Worm (Caenorhabditis elegans) whole organism, early embryonic: ENCODE data around the gene Y67A10A.3.

Source experiments
- B0310.2 ChIP-seq: sonication (generic microtip); optimal IDR thresholded peaks from 2 replicates; lab custom pipeline; 2016; ENCODE audit warnings: mild to moderate bottlenecking, missing genetic modification characterization, missing compliant biosample characterization
- F13C5.2 ChIP-seq: sonication (generic microtip); optimal IDR thresholded peaks from 2 replicates; lab custom pipeline; 2017; ENCODE audit warnings: mild to moderate bottlenecking, missing genetic modification characterization, inconsistent platforms, missing compliant biosample characterization
- aly-1 ChIP-seq: sonication (generic microtip); optimal IDR thresholded peaks from 2 replicates; lab custom pipeline; 2016; ENCODE audit warnings: missing genetic modification characterization, missing compliant biosample characterization
- ama-1 ChIP-seq: fragments of 150-350 bp; optimal IDR thresholded peaks from 2 replicates; lab custom pipeline; 2014
- ceh-13 ChIP-seq: fragments of 200-800 bp; sonication (Bioruptor generic); optimal IDR thresholded peaks from 2 replicates; lab custom pipeline; 2018; ENCODE audit warnings: mild to moderate bottlenecking, missing genetic modification characterization, missing compliant biosample characterization
- flt-1 ChIP-seq: fragments of 200-800 bp; sonication (Bioruptor generic); IDR thresholded peaks from 2 replicates; pipeline ENCODE4 v1.3.6; 2022; ENCODE audit warnings: missing genetic modification characterization, missing compliant biosample characterization
- hmbx-1 ChIP-seq: sonication (generic microtip); optimal IDR thresholded peaks from 2 replicates; lab custom pipeline; 2016; ENCODE audit warnings: mild to moderate bottlenecking, missing genetic modification characterization, missing compliant biosample characterization
- hmg-4 ChIP-seq: fragments of 200-800 bp; sonication (Bioruptor generic); optimal IDR thresholded peaks from 2 replicates; lab custom pipeline; 2018; ENCODE audit warnings: mild to moderate bottlenecking, missing genetic modification characterization, missing compliant biosample characterization
- hnd-1 ChIP-seq: sonication (generic microtip); optimal IDR thresholded peaks from 2 replicates; lab custom pipeline; 2016; ENCODE audit warnings: missing genetic modification characterization, missing compliant biosample characterization
- pes-1 ChIP-seq: fragments of 200-800 bp; sonication (Bioruptor generic); IDR thresholded peaks from 2 replicates; pipeline ENCODE4 v1.3.6; 2022; ENCODE audit warnings: missing genetic modification reagents, missing genetic modification characterization, missing compliant biosample characterization
- scrt-1 ChIP-seq: fragments of 200-800 bp; sonication (Bioruptor generic); IDR thresholded peaks from 2 replicates; pipeline ENCODE4 v1.3.6; 2022; ENCODE audit warnings: missing genetic modification characterization, missing compliant biosample characterization
- sea-1 ChIP-seq: fragments of 200-800 bp; sonication (Bioruptor generic); conservative IDR thresholded peaks from 2 replicates; pipeline ENCODE4 v1.3.6; 2022; ENCODE audit warnings: missing genetic modification characterization, missing compliant biosample characterization
- tbx-11 ChIP-seq: fragments of 200-800 bp; sonication (Bioruptor generic); IDR thresholded peaks from 2 replicates; pipeline ENCODE4 v1.3.6; 2022; ENCODE audit warnings: missing genetic modification characterization, missing compliant biosample characterization

DNA sequence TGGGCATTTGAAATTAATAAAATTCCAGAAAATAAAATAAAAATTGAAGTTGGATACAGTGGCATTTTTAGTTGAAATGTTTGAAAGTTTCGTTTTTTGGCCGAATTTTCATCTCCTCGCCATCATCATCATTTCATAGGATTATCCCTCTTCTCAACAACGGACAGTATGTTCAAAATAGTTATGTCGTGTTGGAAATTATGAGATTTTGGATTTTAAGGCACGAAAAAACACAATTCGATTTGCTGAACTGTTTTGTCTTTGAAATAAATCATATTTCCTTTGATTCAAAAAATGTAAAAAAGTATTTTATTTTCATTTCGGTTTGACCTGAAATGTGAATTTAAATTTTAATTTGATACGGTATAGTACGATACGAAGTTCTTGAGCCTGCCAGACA is 9.5 kb upstream of the Y67A10A.3 start, which contains the start of gene srlf-28:
- TF ChIP-seq F13C5.2 (tag; lab: Kevin White, UChicago) = no peak
- no peak for TF ChIP-seq ama-1 (lab: Kevin White, UChicago)
- no peak for TF ChIP-seq flt-1
- no peak for TF ChIP-seq pes-1 (GFP tag; lab: Robert Waterston, UW)
- TF ChIP-seq ceh-13 (GFP tag; lab: Kevin White, UChicago) = no peak
- TF ChIP-seq sea-1 (GFP tag; lab: Robert Waterston, UW) = no peak
- TF ChIP-seq B0310.2 (tag; lab: Kevin White, UChicago) = no peak
- no peak for TF ChIP-seq tbx-11 (GFP tag; lab: Robert Waterston, UW)
- no peak for TF ChIP-seq scrt-1 (GFP tag; lab: Robert Waterston, UW)
- TF ChIP-seq hmg-4 (GFP tag; lab: Kevin White, UChicago) = no peak
- TF ChIP-seq hmbx-1 (tag; lab: Kevin White, UChicago) = no peak
- no peak for TF ChIP-seq hnd-1 (tag; lab: Kevin White, UChicago)
- TF ChIP-seq aly-1 (tag; lab: Kevin White, UChicago) = no peak
